Comparison of ENCODE assay signal across 4 worm cellular contexts in genomic region chrII:7075564-7076228, ce11.
TF ChIP-seq lines count a peak whose summit lies in the region.

Gene T02G5.7, plus strand, starts transcription at chrII:7075614.

TF ChIP-seq in whole organism, L1 larva, 84 proteins besides CTCF, POLR2A, EP300 and RAD21:
- TF ChIP-seq ztf-11 (tag; optimal IDR thresholded peaks at IDR 0.05; lab: Kevin White, UChicago) (no peak), dsc-1 (tag; optimal IDR thresholded peaks at IDR 0.05; lab: Kevin White, UChicago) (no peak), unc-130 (tag; optimal IDR thresholded peaks at IDR 0.05; lab: Kevin White, UChicago) (no peak), grh-1 (GFP tag; IDR thresholded peaks at IDR 0.05; lab: Robert Waterston, UW) (0 out of 2 replicates have a peak, but pooled peaks have one; percentile 5), nhr-19 (GFP tag; conservative IDR thresholded peaks at IDR 0.05; lab: Robert Waterston, UW) (no peak), jun-1 (tag; optimal IDR thresholded peaks at IDR 0.05; lab: Kevin White, UChicago) (no peak), F16B12.6 (tag; optimal IDR thresholded peaks at IDR 0.05; lab: Kevin White, UChicago) (no peak)

TF ChIP-seq in whole organism, L3 larva, 47 proteins besides CTCF, POLR2A, EP300 and RAD21:
- TF ChIP-seq ama-1 (optimal IDR thresholded peaks at IDR 0.05; lab: Kevin White, UChicago) (peak; percentile 17), R02D3.7 (tag; optimal IDR thresholded peaks at IDR 0.05; lab: Kevin White, UChicago) (no peak)
TF ChIP-seq in whole organism, L3 larva: peak in this region for 1.

TF ChIP-seq in whole organism, L4 larva, 104 proteins besides CTCF, POLR2A, EP300 and RAD21:
- TF ChIP-seq lin-29 (GFP tag; IDR thresholded peaks at IDR 0.05; lab: Robert Waterston, UW) (no peak), nhr-28 (tag; optimal IDR thresholded peaks at IDR 0.05; lab: Kevin White, UChicago) (no peak), ces-1 (GFP tag; optimal IDR thresholded peaks at IDR 0.05; lab: Kevin White, UChicago) (no peak), daf-12 (tag; optimal IDR thresholded peaks at IDR 0.05; lab: Kevin White, UChicago) (no peak), lin-15B (tag; optimal IDR thresholded peaks at IDR 0.05; lab: Kevin White, UChicago) (no peak), ztf-7 (tag; optimal IDR thresholded peaks at IDR 0.05; lab: Kevin White, UChicago) (no peak), nhr-42 (GFP tag; IDR thresholded peaks at IDR 0.05; lab: Robert Waterston, UW) (no peak), nhr-237 (tag; optimal IDR thresholded peaks at IDR 0.05; lab: Kevin White, UChicago) (no peak), mdt-29 (GFP tag; IDR thresholded peaks at IDR 0.05; lab: Robert Waterston, UW) (no peak), madf-9 (GFP tag; conservative IDR thresholded peaks at IDR 0.05; lab: Robert Waterston, UW) (no peak), ceh-82 (tag; optimal IDR thresholded peaks at IDR 0.05; lab: Kevin White, UChicago) (no peak), F26F4.8 (GFP tag; conservative IDR thresholded peaks at IDR 0.05; lab: Robert Waterston, UW) (no peak), saeg-2 (GFP tag; IDR thresholded peaks at IDR 0.05; lab: Robert Waterston, UW) (0 out of 2 replicates have a peak, but pooled peaks have one; percentile 48), lsy-2 (tag; optimal IDR thresholded peaks at IDR 0.05; lab: Kevin White, UChicago) (no peak), jun-1 (tag; optimal IDR thresholded peaks at IDR 0.05; lab: Kevin White, UChicago) (no peak), zfp-3 (GFP tag; conservative IDR thresholded peaks at IDR 0.05; lab: Robert Waterston, UW) (0 out of 2 replicates have a peak, but pooled peaks have one; percentile 22), ctbp-1 (GFP tag; IDR thresholded peaks at IDR 0.05; lab: Robert Waterston, UW) (no peak), nhr-76 (tag; optimal IDR thresholded peaks at IDR 0.05; lab: Kevin White, UChicago) (no peak), Y48G9A.11 (GFP tag; IDR thresholded peaks at IDR 0.05; lab: Robert Waterston, UW) (0 out of 2 replicates have a peak, but pooled peaks have one; percentile 24), Y105C5A.15 (GFP tag; IDR thresholded peaks at IDR 0.05; lab: Robert Waterston, UW) (no peak), unc-130 (GFP tag; optimal IDR thresholded peaks at IDR 0.05; lab: Kevin White, UChicago) (no peak), daf-19 (GFP tag; conservative IDR thresholded peaks at IDR 0.05; lab: Robert Waterston, UW) (0 out of 2 replicates have a peak, but pooled peaks have one; percentile 53), hlh-30 (tag; optimal IDR thresholded peaks at IDR 0.05; lab: Kevin White, UChicago; ENCODE audit: insufficient read depth) (no peak), pha-4 (GFP tag; IDR thresholded peaks at IDR 0.05; lab: Robert Waterston, UW) (no peak), pha-4 (tag; optimal IDR thresholded peaks at IDR 0.05; lab: Kevin White, UChicago) (no peak), fkh-10 (GFP tag; optimal IDR thresholded peaks at IDR 0.05; lab: Kevin White, UChicago) (no peak), nhr-10 (tag; optimal IDR thresholded peaks at IDR 0.05; lab: Kevin White, UChicago) (no peak), daf-16 (GFP tag; optimal IDR thresholded peaks at IDR 0.05; lab: Kevin White, UChicago) (peak in 1 of 2 experiments; percentile 39), daf-16 (tag; optimal IDR thresholded peaks at IDR 0.05; lab: Kevin White, UChicago) (no peak), nhr-77 (tag; optimal IDR thresholded peaks at IDR 0.05; lab: Kevin White, UChicago) (no peak), lin-38 (GFP tag; IDR thresholded peaks at IDR 0.05; lab: Robert Waterston, UW) (peak; percentile 40), spr-1 (tag; optimal IDR thresholded peaks at IDR 0.05; lab: Kevin White, UChicago) (no peak), aha-1 (tag; lab: Kevin White, UChicago) (no peak), nhr-25 (tag; optimal IDR thresholded peaks at IDR 0.05; lab: Kevin White, UChicago; ENCODE audit: borderline replicate concordance, insufficient read depth) (no peak), rbr-2 (tag; optimal IDR thresholded peaks at IDR 0.05; lab: Kevin White, UChicago) (no peak), egl-43 (GFP tag; IDR thresholded peaks at IDR 0.05; lab: Robert Waterston, UW) (no peak)

TF ChIP-seq in whole organism, young adult, 124 proteins besides CTCF, POLR2A, EP300 and RAD21 (continues in another document):
- TF ChIP-seq madf-10 (tag; optimal IDR thresholded peaks at IDR 0.05; lab: Kevin White, UChicago) = no peak
- TF ChIP-seq ceh-79 (tag; optimal IDR thresholded peaks at IDR 0.05; lab: Kevin White, UChicago) = no peak
- TF ChIP-seq K12H6.12 (tag; optimal IDR thresholded peaks at IDR 0.05; lab: Kevin White, UChicago) = no peak
- no peak for TF ChIP-seq T07F8.4 (tag; optimal IDR thresholded peaks at IDR 0.05; lab: Kevin White, UChicago)
- 0 out of 2 replicates have a peak, but pooled peaks have one; percentile 17 for TF ChIP-seq ekl-4 (GFP tag; IDR thresholded peaks at IDR 0.05; lab: Robert Waterston, UW)
- no peak for TF ChIP-seq cebp-1 (GFP tag; IDR thresholded peaks at IDR 0.05; lab: Robert Waterston, UW)
- TF ChIP-seq cebp-1 (tag; optimal IDR thresholded peaks at IDR 0.05; lab: Kevin White, UChicago) = peak; percentile 36
- TF ChIP-seq die-1 (tag; optimal IDR thresholded peaks at IDR 0.05; lab: Kevin White, UChicago) = no peak
- TF ChIP-seq attf-3 (GFP tag; conservative IDR thresholded peaks at IDR 0.05; lab: Robert Waterston, UW) = no peak
- TF ChIP-seq T26A5.8 (tag; optimal IDR thresholded peaks at IDR 0.05; lab: Kevin White, UChicago) = no peak
- no peak for TF ChIP-seq akir-1 (GFP tag; optimal IDR thresholded peaks at IDR 0.05; lab: Kevin White, UChicago)
- no peak for TF ChIP-seq F22D6.2 (tag; optimal IDR thresholded peaks at IDR 0.05; lab: Kevin White, UChicago)
- peak; percentile 78 for TF ChIP-seq Y53G8AR.9 (GFP tag; conservative IDR thresholded peaks at IDR 0.05; lab: Robert Waterston, UW)
- peak; percentile 42; the same call in 1 of the 2 replicates for TF ChIP-seq nfyb-1 (GFP tag; IDR thresholded peaks at IDR 0.05; lab: Robert Waterston, UW)
- peak; percentile 75 for TF ChIP-seq dpff-1 (tag; optimal IDR thresholded peaks at IDR 0.05; lab: Kevin White, UChicago)
- no peak for TF ChIP-seq Y95B8A.8 (GFP tag; IDR thresholded peaks at IDR 0.05; lab: Robert Waterston, UW)
- TF ChIP-seq snpc-1.3 (tag; optimal IDR thresholded peaks at IDR 0.05; lab: Kevin White, UChicago; ENCODE audit: insufficient read depth) = no peak
- TF ChIP-seq egl-18 (GFP tag; IDR thresholded peaks at IDR 0.05; lab: Robert Waterston, UW) = no peak
- TF ChIP-seq nhr-90 (tag; optimal IDR thresholded peaks at IDR 0.05; lab: Kevin White, UChicago) = no peak
- peak; percentile 36 for TF ChIP-seq mcd-1 (GFP tag; IDR thresholded peaks at IDR 0.05; lab: Robert Waterston, UW)
- TF ChIP-seq hsf-1 (GFP tag; IDR thresholded peaks at IDR 0.05; lab: Robert Waterston, UW) = no peak
- no peak for TF ChIP-seq C17E4.6 (GFP tag; IDR thresholded peaks at IDR 0.05; lab: Robert Waterston, UW)
- no peak for TF ChIP-seq rec-8 (tag; optimal IDR thresholded peaks at IDR 0.05; lab: Kevin White, UChicago)
- TF ChIP-seq B0035.1 (tag; optimal IDR thresholded peaks at IDR 0.05; lab: Kevin White, UChicago) = no peak
- no peak for TF ChIP-seq nfya-1 (tag; optimal IDR thresholded peaks at IDR 0.05; lab: Kevin White, UChicago; ENCODE audit: borderline replicate concordance, insufficient read depth)
- no peak for TF ChIP-seq Y79H2A.3 (GFP tag; conservative IDR thresholded peaks at IDR 0.05; lab: Robert Waterston, UW)
- no peak for TF ChIP-seq rcor-1 (GFP tag; IDR thresholded peaks at IDR 0.05; lab: Robert Waterston, UW)
- TF ChIP-seq F10E7.11 (tag; optimal IDR thresholded peaks at IDR 0.05; lab: Kevin White, UChicago) = no peak
- TF ChIP-seq aptf-2 (GFP tag; conservative IDR thresholded peaks at IDR 0.05; lab: Robert Waterston, UW) = no peak
- no peak for TF ChIP-seq bed-1 (GFP tag; IDR thresholded peaks at IDR 0.05; lab: Robert Waterston, UW)
- no peak for TF ChIP-seq ztf-26 (tag; optimal IDR thresholded peaks at IDR 0.05; lab: Kevin White, UChicago)
- TF ChIP-seq ceh-100 (GFP tag; IDR thresholded peaks at IDR 0.05; lab: Robert Waterston, UW) = no peak; the same call in 1 of the 2 replicates
- TF ChIP-seq B0019.2 (GFP tag; conservative IDR thresholded peaks at IDR 0.05; lab: Robert Waterston, UW) = no peak
- TF ChIP-seq him-1 (tag; optimal IDR thresholded peaks at IDR 0.05; lab: Kevin White, UChicago) = no peak
- TF ChIP-seq repo-1 (tag; optimal IDR thresholded peaks at IDR 0.05; lab: Kevin White, UChicago) = peak; percentile 8
- peak; percentile 15 for TF ChIP-seq ztf-18 (tag; optimal IDR thresholded peaks at IDR 0.05; lab: Kevin White, UChicago)
- TF ChIP-seq zfh-2 (GFP tag; conservative IDR thresholded peaks at IDR 0.05; lab: Robert Waterston, UW) = no peak
- no peak for TF ChIP-seq ZK185.1 (tag; optimal IDR thresholded peaks at IDR 0.05; lab: Kevin White, UChicago; ENCODE audit: poor library complexity, severe bottlenecking)
- no peak for TF ChIP-seq tbp1 (GFP tag; optimal IDR thresholded peaks at IDR 0.05; lab: Kevin White, UChicago)
- TF ChIP-seq aptf-3 (GFP tag; IDR thresholded peaks at IDR 0.05; lab: Robert Waterston, UW) = no peak
- TF ChIP-seq athp-1 (tag; optimal IDR thresholded peaks at IDR 0.05; lab: Kevin White, UChicago) = no peak
- TF ChIP-seq F49E8.2 (tag; optimal IDR thresholded peaks at IDR 0.05; lab: Kevin White, UChicago; ENCODE audit: insufficient read depth) = no peak
- TF ChIP-seq hlh-12 (tag; optimal IDR thresholded peaks at IDR 0.05; lab: Kevin White, UChicago) = no peak
- no peak for TF ChIP-seq egl-44 (GFP tag; IDR thresholded peaks at IDR 0.05; lab: Robert Waterston, UW)
- no peak for TF ChIP-seq F52B5.7 (tag; optimal IDR thresholded peaks at IDR 0.05; lab: Kevin White, UChicago)
- no peak for TF ChIP-seq D2030.7 (GFP tag; IDR thresholded peaks at IDR 0.05; lab: Robert Waterston, UW)
- TF ChIP-seq F23B12.7 (tag; optimal IDR thresholded peaks at IDR 0.05; lab: Kevin White, UChicago; ENCODE audit: insufficient read depth) = no peak
- no peak for TF ChIP-seq F57A8.1 (GFP tag; optimal IDR thresholded peaks at IDR 0.05; lab: Kevin White, UChicago)
- no peak for TF ChIP-seq mel-28 (tag; optimal IDR thresholded peaks at IDR 0.05; lab: Kevin White, UChicago; ENCODE audit: borderline replicate concordance)
- TF ChIP-seq dox-1 (GFP tag; IDR thresholded peaks at IDR 0.05; lab: Robert Waterston, UW) = no peak
- no peak for TF ChIP-seq lag-1 (GFP tag; IDR thresholded peaks at IDR 0.05; lab: Robert Waterston, UW)
- TF ChIP-seq ztf-6 (GFP tag; IDR thresholded peaks at IDR 0.05; lab: Robert Waterston, UW) = no peak
- TF ChIP-seq sea-2 (GFP tag; IDR thresholded peaks at IDR 0.05; lab: Robert Waterston, UW) = no peak
- TF ChIP-seq ceh-27 (GFP tag; optimal IDR thresholded peaks at IDR 0.05; lab: Kevin White, UChicago) = no peak
